Fruit fly (Drosophila melanogaster): Measurements from ENCODE around the gene Ugt37E1.

The Ugt37E1 gene

DNA sequence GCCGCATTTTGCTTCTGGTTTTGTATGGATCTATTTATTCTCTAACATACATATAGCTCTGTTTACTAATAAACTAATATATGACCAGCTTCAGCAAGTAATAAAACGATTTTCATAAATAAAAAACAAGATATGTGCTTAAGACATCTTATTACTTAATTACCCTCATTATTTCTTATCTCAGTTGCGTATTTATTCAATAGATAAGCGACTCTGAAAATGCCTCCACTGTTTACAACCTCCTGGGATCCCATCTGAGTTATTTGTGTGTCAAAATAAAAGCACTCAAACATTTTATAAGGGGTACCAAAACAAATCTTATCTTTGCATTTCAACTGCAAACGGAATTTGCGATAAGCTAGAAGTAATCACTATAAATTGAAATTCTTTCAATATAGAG is 23.3 kb downstream of the Ugt37E1 start (continued):
- TF ChIP-seq Six4 (GFP tag; optimal IDR thresholded peaks at IDR 0.05) = no peak
- no peak for TF ChIP-seq E2f2 (GFP tag; IDR thresholded peaks at IDR 0.05)
- no peak for TF ChIP-seq CG14965 (GFP tag; optimal IDR thresholded peaks at IDR 0.05; ENCODE audit: borderline replicate concordance)
- peak; percentile 83 for TF ChIP-seq sug (tag; optimal IDR thresholded peaks at IDR 0.05)
- TF ChIP-seq Hr3 (GFP tag; optimal IDR thresholded peaks at IDR 0.05) = no peak
- TF ChIP-seq Dref (GFP tag; IDR thresholded peaks at IDR 0.05) = no peak
- TF ChIP-seq H15 (GFP tag; IDR thresholded peaks at IDR 0.05) = no peak
- no peak for TF ChIP-seq usp (GFP tag; optimal IDR thresholded peaks at IDR 0.05)
- TF ChIP-seq Oaz (GFP tag; IDR thresholded peaks at IDR 0.05) = no peak
- peak; percentile 12 for TF ChIP-seq CG15601 (tag; optimal IDR thresholded peaks at IDR 0.05)
- peak; percentile 37 for TF ChIP-seq CrebB (tag; optimal IDR thresholded peaks at IDR 0.05)
- TF ChIP-seq CG3163 (GFP tag; optimal IDR thresholded peaks at IDR 0.05) = no peak
- no peak for TF ChIP-seq Hmx (GFP tag; optimal IDR thresholded peaks at IDR 0.05)
- TF ChIP-seq CG2889 (GFP tag; IDR thresholded peaks at IDR 0.05) = no peak
- TF ChIP-seq grn (GFP tag; optimal IDR thresholded peaks at IDR 0.05) = peak; percentile 32
- TF ChIP-seq CG1024 (GFP tag; IDR thresholded peaks at IDR 0.05) = no peak
- TF ChIP-seq salm (tag; optimal IDR thresholded peaks at IDR 0.05) = peak; percentile 55
- TF ChIP-seq CG1529 (GFP tag; optimal IDR thresholded peaks at IDR 0.05) = no peak
- peak; percentile 27 for TF ChIP-seq CG6813 (GFP tag; optimal IDR thresholded peaks at IDR 0.05)
- TF ChIP-seq vvl (GFP tag; IDR thresholded peaks at IDR 0.05) = no peak
- no peak for TF ChIP-seq hbn (GFP tag; IDR thresholded peaks at IDR 0.05; ENCODE audit: partially characterized antibody)
- no peak for TF ChIP-seq C15 (GFP tag; IDR thresholded peaks at IDR 0.05)
- no peak for TF ChIP-seq CG1602 (GFP tag; optimal IDR thresholded peaks at IDR 0.05)
- TF ChIP-seq CG3847 (GFP tag; IDR thresholded peaks at IDR 0.05) = no peak
- no peak for TF ChIP-seq CG8765 (GFP tag; IDR thresholded peaks at IDR 0.05)
- TF ChIP-seq NFAT (GFP tag; IDR thresholded peaks at IDR 0.05) = no peak
- no peak for TF ChIP-seq tll (GFP tag; optimal IDR thresholded peaks at IDR 0.05)
- no peak for TF ChIP-seq CG11247 (GFP tag; IDR thresholded peaks at IDR 0.05)
- no peak for TF ChIP-seq Mad (GFP tag; optimal IDR thresholded peaks at IDR 0.05)
- no peak for TF ChIP-seq CG8359 (GFP tag; optimal IDR thresholded peaks at IDR 0.05; ENCODE audit: borderline replicate concordance)
- TF ChIP-seq Atf-2 (GFP tag; optimal IDR thresholded peaks at IDR 0.05) = no peak
- TF ChIP-seq fd96Cb (tag; optimal IDR thresholded peaks at IDR 0.05) = no peak
- no peak for TF ChIP-seq CG9215 (GFP tag; IDR thresholded peaks at IDR 0.05)
- no peak for TF ChIP-seq seq (GFP tag; IDR thresholded peaks at IDR 0.05)
- TF ChIP-seq E2f1 (GFP tag; IDR thresholded peaks at IDR 0.05) = no peak
- no peak for TF ChIP-seq sima (GFP tag; optimal IDR thresholded peaks at IDR 0.05)
- TF ChIP-seq gro (GFP tag; optimal IDR thresholded peaks at IDR 0.05) = no peak
- peak; percentile 9 for TF ChIP-seq CG17385 (GFP tag; optimal IDR thresholded peaks at IDR 0.05)
- TF ChIP-seq TFAM (GFP tag; optimal IDR thresholded peaks at IDR 0.05) = no peak
- TF ChIP-seq Ravus (GFP tag; IDR thresholded peaks at IDR 0.05) = no peak
- no peak for TF ChIP-seq h (optimal IDR thresholded peaks at IDR 0.05)
- TF ChIP-seq slbo (GFP tag; IDR thresholded peaks at IDR 0.05) = no peak
- no peak for TF ChIP-seq stwl (tag; optimal IDR thresholded peaks at IDR 0.05)
- TF ChIP-seq CG11560 (tag; IDR thresholded peaks at IDR 0.05) = no peak
- TF ChIP-seq Stat92E (GFP tag; optimal IDR thresholded peaks at IDR 0.05) = no peak
- TF ChIP-seq CG3726 (GFP tag; IDR thresholded peaks at IDR 0.05) = no peak
- TF ChIP-seq CG10274 (GFP tag; optimal IDR thresholded peaks at IDR 0.05) = no peak
- TF ChIP-seq CG8089 (GFP tag; optimal IDR thresholded peaks at IDR 0.05) = no peak
- TF ChIP-seq unpg (GFP tag; optimal IDR thresholded peaks at IDR 0.05) = peak; percentile 50
- no peak for TF ChIP-seq Lpt (GFP tag; optimal IDR thresholded peaks at IDR 0.05)
- no peak for TF ChIP-seq sr (GFP tag; IDR thresholded peaks at IDR 0.05)
- TF ChIP-seq Myb (GFP tag; optimal IDR thresholded peaks at IDR 0.05) = no peak
- TF ChIP-seq sim (GFP tag; IDR thresholded peaks at IDR 0.05) = no peak
- TF ChIP-seq CG4820 (GFP tag; optimal IDR thresholded peaks at IDR 0.05) = no peak

Measured in whole organism, embryonic.